Fruit fly (Drosophila melanogaster) whole organism: ENCODE results near the gene CG31204.

ENCODE experiments used
- CG8478 ChIP-seq: fragments of >200 bp; optimal IDR thresholded peaks from 2 replicates; lab custom pipeline; 2018; ENCODE audit warnings: inconsistent platforms
- pan ChIP-seq: fragments of >200 bp; optimal IDR thresholded peaks from 2 replicates; lab custom pipeline; 2017
- psq ChIP-seq: fragments of >200 bp; optimal IDR thresholded peaks from 2 replicates; lab custom pipeline; 2017
- usp ChIP-seq: fragments of >200 bp; optimal IDR thresholded peaks from 2 replicates; lab custom pipeline; 2017; ENCODE audit warnings: missing biosample characterization, missing genetic modification characterization, mixed read lengths

DNA sequence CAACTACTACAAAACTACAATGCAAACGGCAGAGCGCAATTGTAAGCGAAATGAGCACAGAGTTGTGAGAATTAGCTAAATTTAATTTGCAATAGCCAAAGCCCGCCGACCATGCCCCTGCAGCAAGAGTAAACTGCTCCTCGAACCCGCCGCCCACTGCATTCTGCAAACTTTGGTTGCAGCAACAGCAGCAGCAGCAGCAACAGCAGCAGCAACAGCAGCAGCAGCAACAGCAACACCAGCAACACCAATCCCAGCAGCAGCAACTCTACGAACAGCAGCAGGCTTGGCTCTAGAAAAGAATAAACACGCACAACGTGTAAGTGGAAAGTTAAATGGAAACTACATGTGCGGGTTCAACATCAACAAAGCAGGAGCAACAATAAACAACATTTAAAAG is 23.1 kb downstream of the CG31204 start:
- TF ChIP-seq CG8478 (lab: Kevin White, UChicago), result no peak
- TF ChIP-seq pan, result no peak
- no peak for TF ChIP-seq psq
- no peak for TF ChIP-seq usp (GFP tag; lab: Kevin White, UChicago)
